Fruit fly (Drosophila melanogaster) whole organism, embryonic: ENCODE data around the gene CG46317.

ENCODE experiments used
- Adf1 ChIP-seq: fragments of 200-800 bp; sonication (Bioruptor generic); IDR thresholded peaks from 2 replicates; pipeline ENCODE4 v1.3.6; 2022; ENCODE audit warnings: missing biosample characterization, missing genetic modification characterization
- Blimp-1 ChIP-seq: fragments of 200-800 bp; sonication (Bioruptor generic); optimal IDR thresholded peaks from 3 replicates; lab custom pipeline; 2018; ENCODE audit warnings: missing biosample characterization, missing genetic modification characterization, mild to moderate bottlenecking, moderate library complexity, missing genetic modification reagents
- CG10543 ChIP-seq: fragments of 200-800 bp; sonication (Bioruptor generic); optimal IDR thresholded peaks from 3 replicates; lab custom pipeline; 2017; ENCODE audit warnings: missing biosample characterization, mild to moderate bottlenecking, missing genetic modification characterization, moderate library complexity
- CG12299 ChIP-seq: fragments of 200-800 bp; sonication (Bioruptor generic); optimal IDR thresholded peaks from 2 replicates; lab custom pipeline; 2018; ENCODE audit warnings: missing biosample characterization, mild to moderate bottlenecking, missing genetic modification characterization
- CG18011 ChIP-seq: fragments of 200-800 bp; sonication (Bioruptor generic); optimal IDR thresholded peaks from 2 replicates; lab custom pipeline; 2017; ENCODE audit warnings: missing biosample characterization, missing genetic modification characterization, mild to moderate bottlenecking, moderate library complexity, missing genotype
- CG18764 ChIP-seq: fragments of 200-800 bp; sonication (Bioruptor generic); optimal IDR thresholded peaks from 3 replicates; lab custom pipeline; 2016; ENCODE audit warnings: missing biosample characterization, missing genetic modification characterization
- CG2678 ChIP-seq: fragments of 200-800 bp; sonication (Bioruptor generic); optimal IDR thresholded peaks from 3 replicates; lab custom pipeline; 2019; ENCODE audit warnings: missing biosample characterization, mild to moderate bottlenecking, missing genetic modification characterization, moderate library complexity
- CG3407 ChIP-seq: fragments of 200-800 bp; sonication (Bioruptor generic); optimal IDR thresholded peaks from 2 replicates; lab custom pipeline; 2018; ENCODE audit warnings: missing biosample characterization, mild to moderate bottlenecking, missing genetic modification characterization
- CG43689 ChIP-seq: fragments of 200-800 bp; sonication (Bioruptor generic); IDR thresholded peaks from 2 replicates; pipeline ENCODE4 v1.3.6; 2022; ENCODE audit warnings: missing biosample characterization, missing genetic modification characterization
- CG4424 ChIP-seq: fragments of 200-800 bp; sonication (Bioruptor generic); optimal IDR thresholded peaks from 3 replicates; lab custom pipeline; 2016; ENCODE audit warnings: missing biosample characterization, missing genetic modification characterization
- CG4730 ChIP-seq: fragments of 200-800 bp; sonication (Bioruptor generic); IDR thresholded peaks from 2 replicates; pipeline ENCODE4 v1.3.6; 2022; ENCODE audit warnings: missing biosample characterization, missing genetic modification characterization
- CG4820 ChIP-seq: fragments of 200-800 bp; sonication (Bioruptor generic); optimal IDR thresholded peaks from 3 replicates; lab custom pipeline; 2016; ENCODE audit warnings: missing biosample characterization, missing genetic modification characterization
- CG6175 ChIP-seq: fragments of 200-800 bp; sonication (Bioruptor generic); IDR thresholded peaks from 3 replicates; pipeline ENCODE4 v1.3.6; 2022; ENCODE audit warnings: missing biosample characterization, missing genetic modification characterization
- CG6689 ChIP-seq: fragments of 200-800 bp; sonication (Bioruptor generic); IDR thresholded peaks from 2 replicates; pipeline ENCODE4 v1.3.6; 2022; ENCODE audit warnings: missing biosample characterization, missing genetic modification characterization
- CG8359 ChIP-seq: fragments of 200-800 bp; sonication (Bioruptor generic); optimal IDR thresholded peaks from 2 replicates; lab custom pipeline; 2017; ENCODE audit warnings: missing biosample characterization, mild to moderate bottlenecking, missing genetic modification characterization, borderline replicate concordance
- CG8388 ChIP-seq: fragments of 200-800 bp; sonication (Bioruptor generic); optimal IDR thresholded peaks from 2 replicates; lab custom pipeline; 2019; ENCODE audit warnings: missing biosample characterization, mild to moderate bottlenecking, missing genetic modification characterization, moderate library complexity
- CG8765 ChIP-seq: fragments of 200-800 bp; sonication (Bioruptor generic); IDR thresholded peaks from 2 replicates; pipeline ENCODE4 v1.3.6; 2022; ENCODE audit warnings: missing biosample characterization, missing genetic modification characterization
- CG8924 ChIP-seq: fragments of 200-800 bp; optimal IDR thresholded peaks from 3 replicates; lab custom pipeline; 2019; ENCODE audit warnings: missing biosample characterization, mild to moderate bottlenecking, missing genetic modification characterization, moderate library complexity
- CG9727 ChIP-seq: fragments of 200-800 bp; sonication (Bioruptor generic); optimal IDR thresholded peaks from 3 replicates; lab custom pipeline; 2017; ENCODE audit warnings: missing biosample characterization, mild to moderate bottlenecking, missing genetic modification characterization
- Camta ChIP-seq: fragments of 200-800 bp; sonication (Bioruptor generic); optimal IDR thresholded peaks from 2 replicates; lab custom pipeline; 2016; ENCODE audit warnings: missing biosample characterization, missing genetic modification characterization
- Dip2 ChIP-seq: fragments of 200-800 bp; sonication (Bioruptor generic); IDR thresholded peaks from 2 replicates; pipeline ENCODE4 v1.3.6; 2022; ENCODE audit warnings: missing biosample characterization, missing genetic modification characterization
- Doc3 ChIP-seq: fragments of 200-800 bp; sonication (Bioruptor generic); IDR thresholded peaks from 3 replicates; pipeline ENCODE4 v1.3.6; 2022; ENCODE audit warnings: missing biosample characterization, missing genetic modification characterization; ENCODE audit not compliant: partially characterized antibody
- Jarid2 ChIP-seq: fragments of 200-800 bp; sonication (Bioruptor generic); optimal IDR thresholded peaks from 3 replicates; lab custom pipeline; 2017; ENCODE audit warnings: mild to moderate bottlenecking, missing biosample characterization, missing genetic modification reagents, missing genetic modification characterization
- Med ChIP-seq: fragments of 200-800 bp; sonication (Bioruptor generic); peaks from one replicate; lab custom pipeline; 2016; ENCODE audit warnings: missing biosample characterization, missing genetic modification characterization, mild to moderate bottlenecking, inconsistent platforms, moderate library complexity
- Opbp ChIP-seq: fragments of 200-800 bp; sonication (Bioruptor generic); IDR thresholded peaks from 3 replicates; pipeline ENCODE4 v1.3.6; 2022; ENCODE audit warnings: missing biosample characterization, missing genetic modification characterization; ENCODE audit not compliant: partially characterized antibody
- ab ChIP-seq: fragments of 200-800 bp; sonication (Bioruptor generic); optimal IDR thresholded peaks from 2 replicates; lab custom pipeline; 2016; ENCODE audit warnings: missing biosample characterization, missing genetic modification characterization
- chinmo ChIP-seq: fragments of 200-800 bp; sonication (Bioruptor generic); IDR thresholded peaks from 4 replicates; pipeline ENCODE4 v1.3.6; 2022; ENCODE audit warnings: missing biosample characterization, missing genetic modification characterization; ENCODE audit not compliant: partially characterized antibody
- chn ChIP-seq: fragments of 200-800 bp; sonication (Bioruptor generic); optimal IDR thresholded peaks from 2 replicates; lab custom pipeline; 2016; ENCODE audit warnings: missing biosample characterization, missing genetic modification characterization
- exex ChIP-seq: fragments of 200-800 bp; sonication (Bioruptor generic); optimal IDR thresholded peaks from 4 replicates; lab custom pipeline; 2018; ENCODE audit warnings: missing biosample characterization, mild to moderate bottlenecking, missing genetic modification characterization, moderate library complexity
- gsb ChIP-seq: fragments of 200-800 bp; sonication (Bioruptor generic); IDR thresholded peaks from 2 replicates; pipeline ENCODE4 v1.3.6; 2022; ENCODE audit warnings: missing biosample characterization, missing genetic modification characterization
- h ChIP-seq: fragments of >200 bp; optimal IDR thresholded peaks from 2 replicates; lab custom pipeline; 2017
- ham ChIP-seq: fragments of 200-800 bp; sonication (Bioruptor generic); IDR thresholded peaks from 2 replicates; pipeline ENCODE4 v1.3.6; 2022; ENCODE audit warnings: missing biosample characterization, missing genetic modification characterization
- maf-S ChIP-seq: fragments of 200-800 bp; sonication (Bioruptor generic); optimal IDR thresholded peaks from 2 replicates; lab custom pipeline; 2016; ENCODE audit warnings: missing biosample characterization, missing genetic modification characterization
- mld ChIP-seq: fragments of 200-800 bp; sonication (Bioruptor generic); IDR thresholded peaks from 3 replicates; pipeline ENCODE4 v1.3.6; 2022; ENCODE audit warnings: missing biosample characterization, missing genetic modification characterization; ENCODE audit not compliant: partially characterized antibody
- nau ChIP-seq: fragments of 200-800 bp; sonication (Bioruptor generic); optimal IDR thresholded peaks from 3 replicates; lab custom pipeline; 2017; ENCODE audit warnings: missing biosample characterization, mild to moderate bottlenecking, missing genetic modification characterization, missing genetic modification reagents
- nmo ChIP-seq: fragments of 200-800 bp; sonication (Bioruptor generic); optimal IDR thresholded peaks from 2 replicates; lab custom pipeline; 2018; ENCODE audit warnings: missing biosample characterization, mild to moderate bottlenecking, missing genetic modification characterization, moderate library complexity
- nom ChIP-seq: fragments of 200-800 bp; sonication (Bioruptor generic); optimal IDR thresholded peaks from 2 replicates; lab custom pipeline; 2017; ENCODE audit warnings: missing biosample characterization, missing genetic modification characterization, mild to moderate bottlenecking, moderate library complexity, missing genetic modification reagents
- schlank ChIP-seq: fragments of 200-800 bp; sonication (Bioruptor generic); optimal IDR thresholded peaks from 2 replicates; lab custom pipeline; 2018; ENCODE audit warnings: missing biosample characterization, mild to moderate bottlenecking, missing genetic modification characterization
- sens-2 ChIP-seq: fragments of 200-800 bp; sonication (Bioruptor generic); IDR thresholded peaks from 2 replicates; pipeline ENCODE4 v1.3.6; 2022; ENCODE audit warnings: missing biosample characterization, missing genetic modification characterization
- sim ChIP-seq: fragments of 200-800 bp; sonication (Bioruptor generic); IDR thresholded peaks from 2 replicates; pipeline ENCODE4 v1.3.6; 2022; ENCODE audit warnings: missing biosample characterization, missing genetic modification characterization
- slou ChIP-seq: fragments of 200-800 bp; sonication (Bioruptor generic); optimal IDR thresholded peaks from 3 replicates; lab custom pipeline; 2016; ENCODE audit warnings: missing biosample characterization, missing genetic modification characterization
- so ChIP-seq: fragments of 200-800 bp; sonication (Bioruptor generic); IDR thresholded peaks from 3 replicates; pipeline ENCODE4 v1.3.6; 2022; ENCODE audit warnings: missing biosample characterization, missing genetic modification characterization
- sqz ChIP-seq: fragments of 200-800 bp; sonication (Bioruptor generic); optimal IDR thresholded peaks from 3 replicates; lab custom pipeline; 2018; ENCODE audit warnings: missing biosample characterization, mild to moderate bottlenecking, missing genetic modification characterization
- stc ChIP-seq: fragments of 200-800 bp; sonication (Bioruptor generic); IDR thresholded peaks from 2 replicates; pipeline ENCODE4 v1.3.6; 2022; ENCODE audit warnings: missing biosample characterization, missing genetic modification characterization
- tap ChIP-seq: fragments of 200-800 bp; optimal IDR thresholded peaks from 3 replicates; lab custom pipeline; 2019; ENCODE audit warnings: missing biosample characterization, mild to moderate bottlenecking, missing genetic modification characterization, moderate library complexity
- tgo ChIP-seq: fragments of 200-800 bp; sonication (Bioruptor generic); IDR thresholded peaks from 3 replicates; pipeline ENCODE4 v1.3.6; 2022; ENCODE audit warnings: missing biosample characterization, missing genetic modification characterization
- tin ChIP-seq: fragments of 200-800 bp; sonication (Bioruptor generic); optimal IDR thresholded peaks from 3 replicates; lab custom pipeline; 2016; ENCODE audit warnings: missing biosample characterization, missing genetic modification characterization
- wdn ChIP-seq: fragments of 200-800 bp; sonication (Bioruptor generic); IDR thresholded peaks from 2 replicates; pipeline ENCODE4 v1.3.6; 2022; ENCODE audit warnings: missing biosample characterization, missing genetic modification characterization
- zen ChIP-seq: fragments of 200-800 bp; sonication (Bioruptor generic); optimal IDR thresholded peaks from 3 replicates; lab custom pipeline; 2018; ENCODE audit warnings: missing biosample characterization, mild to moderate bottlenecking, missing genetic modification characterization, moderate library complexity

CG46317 gene

DNA sequence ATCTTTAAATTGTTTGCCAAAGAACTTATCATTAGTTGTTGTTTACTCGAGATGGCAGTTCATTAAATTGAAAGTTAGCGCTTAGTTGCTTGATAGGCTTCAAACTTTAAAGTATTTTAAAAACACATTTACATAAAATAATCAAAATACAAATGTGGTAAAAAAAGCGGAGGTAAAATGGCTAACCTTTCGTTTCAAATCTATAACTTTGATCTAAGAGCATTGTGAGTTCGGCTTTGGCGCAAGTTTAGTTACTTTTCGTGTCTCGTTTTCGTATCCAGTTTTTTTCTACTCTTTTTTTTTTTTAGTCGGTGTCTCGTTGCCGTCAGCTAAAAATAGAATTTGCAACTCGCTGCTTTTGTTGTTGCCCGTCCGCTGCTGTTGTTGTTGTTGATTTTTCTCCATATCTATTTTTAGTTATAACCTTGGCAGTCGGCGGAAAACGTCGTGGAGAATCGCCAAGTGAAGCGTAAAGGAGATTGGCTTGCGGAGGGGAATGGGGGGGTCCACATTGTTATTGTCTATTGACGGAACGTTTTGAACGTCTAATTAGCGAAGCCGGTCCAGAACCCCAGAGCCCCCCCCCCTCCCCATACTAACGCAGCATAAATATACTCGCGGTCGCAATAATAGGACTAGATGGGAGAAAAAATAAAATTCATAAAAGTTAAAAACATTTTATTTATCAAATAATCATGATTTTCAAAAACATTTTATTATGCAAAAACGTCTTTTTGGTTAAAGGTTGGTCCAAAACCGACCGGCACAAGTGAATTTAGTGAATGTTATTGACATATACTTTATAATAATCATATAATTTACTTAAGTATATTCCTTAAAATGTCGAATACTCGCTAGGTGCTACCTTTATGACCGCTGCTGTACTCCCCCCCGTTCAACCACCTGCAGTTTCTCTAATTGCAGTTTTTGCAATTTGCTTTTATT, 46.2 kb upstream of the CG46317 start (continued):
- TF ChIP-seq CG8765 (GFP tag; lab: Robert Waterston, UW) (no peak), CG3407 (GFP tag; lab: Kevin White, UChicago) (no peak), sqz (GFP tag; lab: Kevin White, UChicago) (no peak), chinmo (GFP tag; lab: Robert Waterston, UW) (0 out of 4 replicates have a peak, but pooled peaks have one; percentile 42), exex (tag; lab: Kevin White, UChicago) (no peak), Med (peak; percentile 77), tap (tag; lab: Kevin White, UChicago) (peak; percentile 13), nom (GFP tag; lab: Kevin White, UChicago) (peak; percentile 55), maf-S (GFP tag; lab: Kevin White, UChicago) (no peak), Doc3 (no peak), sim (GFP tag; lab: Robert Waterston, UW) (no peak), CG6689 (GFP tag; lab: Robert Waterston, UW) (peak; percentile 49), CG18011 (GFP tag; lab: Kevin White, UChicago) (no peak), nmo (GFP tag; lab: Kevin White, UChicago) (peak; percentile 49), CG12299 (tag; lab: Kevin White, UChicago) (no peak), zen (tag; lab: Kevin White, UChicago) (peak; percentile 5), CG6175 (GFP tag; lab: Robert Waterston, UW) (no peak), CG43689 (no peak), schlank (tag; lab: Kevin White, UChicago) (no peak), CG4730 (no peak), Opbp (GFP tag; lab: Robert Waterston, UW) (no peak), CG4424 (GFP tag; lab: Kevin White, UChicago) (peak; percentile 27), Adf1 (GFP tag; lab: Robert Waterston, UW) (no peak), tin (GFP tag; lab: Kevin White, UChicago) (peak; percentile 6), CG8924 (tag; lab: Kevin White, UChicago) (peak; percentile 37), Jarid2 (GFP tag; lab: Kevin White, UChicago) (no peak), h (lab: Kevin White, UChicago) (no peak), CG4820 (no peak), mld (no peak), gsb (GFP tag; lab: Robert Waterston, UW) (no peak), CG2678 (tag; lab: Kevin White, UChicago) (peak; percentile 72), CG18764 (GFP tag; lab: Kevin White, UChicago) (no peak), wdn (GFP tag; lab: Robert Waterston, UW) (peak; percentile 44; the same call in 1 of the 2 replicates), stc (0 out of 2 replicates have a peak, but pooled peaks have one; percentile 31), CG8388 (GFP tag; lab: Kevin White, UChicago) (peak; percentile 21), Blimp-1 (GFP tag; lab: Kevin White, UChicago) (peak; percentile 26), sens-2 (GFP tag; lab: Robert Waterston, UW) (no peak), Dip2 (GFP tag; lab: Robert Waterston, UW) (no peak), slou (GFP tag; lab: Kevin White, UChicago) (no peak), ham (GFP tag; lab: Robert Waterston, UW) (no peak), Camta (GFP tag; lab: Kevin White, UChicago) (no peak), CG8359 (GFP tag; lab: Kevin White, UChicago) (no peak), CG10543 (no peak), CG9727 (GFP tag; lab: Kevin White, UChicago) (peak; percentile 54), nau (GFP tag; lab: Kevin White, UChicago) (no peak), so (GFP tag; lab: Robert Waterston, UW) (no peak), chn (no peak), tgo (peak; percentile 48; the same call in 1 of the 3 replicates), ab (no peak)
